Fruit fly (Drosophila melanogaster): ENCODE results near the gene Kah.

- TF ChIP-seq CG12605 (GFP tag; IDR thresholded peaks at IDR 0.05) (peak; percentile 93), rn (GFP tag; IDR thresholded peaks at IDR 0.05) (peak; percentile 93), CG17806 (tag; optimal IDR thresholded peaks at IDR 0.05) (peak; percentile 80), CG10348 (GFP tag; IDR thresholded peaks at IDR 0.05) (peak; percentile 90), CG4496 (GFP tag; IDR thresholded peaks at IDR 0.05) (peak; percentile 98), CG32121 (GFP tag; IDR thresholded peaks at IDR 0.05) (peak; percentile 98), CG34367 (tag; optimal IDR thresholded peaks at IDR 0.05) (peak; percentile 68), CG8159 (tag; optimal IDR thresholded peaks at IDR 0.05) (peak; percentile 69), Snoo (tag; optimal IDR thresholded peaks at IDR 0.05) (peak; percentile 48), CG13204 (GFP tag; optimal IDR thresholded peaks at IDR 0.05) (peak; percentile 37), fd96Ca (GFP tag; IDR thresholded peaks at IDR 0.05) (peak; percentile 99), gl (tag; optimal IDR thresholded peaks at IDR 0.05) (peak; percentile 50), Pif1A (GFP tag; optimal IDR thresholded peaks at IDR 0.05) (peak; percentile 93)
These were observed 47.4 kb upstream of the Kah start for dm6 chr3L:636434-636833.
